Worm (Caenorhabditis elegans) whole organism, late embryonic: Measurements from ENCODE around the gene rrp-8.
A peak's percentile ranks its signal among the peaks of the same experiment; 100 is the strongest.

Experiments
- F13H6.1 ChIP-seq: sonication (generic microtip); optimal IDR thresholded peaks from 2 replicates; lab custom pipeline; 2016; ENCODE audit warnings: missing genetic modification characterization, missing compliant biosample characterization
- K09A11.1 ChIP-seq: sonication (generic microtip); optimal IDR thresholded peaks from 2 replicates; lab custom pipeline; 2017; ENCODE audit warnings: antibody characterized with exemption, mild to moderate bottlenecking, missing genetic modification characterization, missing compliant biosample characterization; ENCODE audit not compliant: insufficient read depth
- T23F11.4 ChIP-seq: fragments of 200-800 bp; sonication (Bioruptor generic); optimal IDR thresholded peaks from 2 replicates; lab custom pipeline; 2018; ENCODE audit warnings: mild to moderate bottlenecking, missing genetic modification characterization, missing compliant biosample characterization
- ahr-1 ChIP-seq: sonication (generic microtip); optimal IDR thresholded peaks from 2 replicates; lab custom pipeline; 2016; ENCODE audit warnings: missing genetic modification characterization, missing compliant biosample characterization
- ceh-18 ChIP-seq: sonication (generic microtip); optimal IDR thresholded peaks from 2 replicates; lab custom pipeline; 2016; ENCODE audit warnings: missing genetic modification characterization, missing compliant biosample characterization
- ceh-30 ChIP-seq: fragments of 150-350 bp; optimal IDR thresholded peaks from 2 replicates; lab custom pipeline; 2014; ENCODE audit warnings: missing biosample characterization, missing genetic modification characterization
- ceh-31 ChIP-seq: sonication (generic microtip); optimal IDR thresholded peaks from 2 replicates; lab custom pipeline; 2016; ENCODE audit warnings: missing genetic modification characterization, missing compliant biosample characterization
- ceh-34 ChIP-seq: sonication (generic microtip); optimal IDR thresholded peaks from 2 replicates; lab custom pipeline; 2016; ENCODE audit warnings: mild to moderate bottlenecking, missing genetic modification characterization, missing compliant biosample characterization
- ceh-45 ChIP-seq: fragments of 200-800 bp; sonication (Bioruptor generic); IDR thresholded peaks from 2 replicates; pipeline ENCODE4 v1.3.6; 2022; ENCODE audit warnings: missing genetic modification reagents, missing genetic modification characterization, missing compliant biosample characterization
- ceh-48 ChIP-seq: sonication (generic microtip); optimal IDR thresholded peaks from 2 replicates; lab custom pipeline; 2016; ENCODE audit warnings: missing genetic modification characterization, inconsistent platforms, missing compliant biosample characterization
- dve-1 ChIP-seq: sonication (generic microtip); optimal IDR thresholded peaks from 2 replicates; lab custom pipeline; 2017; ENCODE audit warnings: antibody characterized with exemption, mild to moderate bottlenecking, missing genetic modification characterization, missing compliant biosample characterization
- ets-4 ChIP-seq: sonication (generic microtip); optimal IDR thresholded peaks from 2 replicates; lab custom pipeline; 2016; ENCODE audit warnings: missing genetic modification characterization, missing compliant biosample characterization
- fax-1 ChIP-seq: sonication (generic microtip); optimal IDR thresholded peaks from 2 replicates; lab custom pipeline; 2016; ENCODE audit warnings: missing genotype, missing genetic modification characterization, missing compliant biosample characterization
- fkh-10 ChIP-seq: fragments of 150-350 bp; optimal IDR thresholded peaks from 2 replicates; lab custom pipeline; 2014; ENCODE audit warnings: missing biosample characterization, missing genetic modification reagents, missing genetic modification characterization
- fkh-6 ChIP-seq: sonication (generic microtip); optimal IDR thresholded peaks from 2 replicates; lab custom pipeline; 2016; ENCODE audit warnings: missing genetic modification characterization, missing compliant biosample characterization
- hlh-30 ChIP-seq: sonication (generic microtip); optimal IDR thresholded peaks from 2 replicates; lab custom pipeline; 2017; ENCODE audit warnings: antibody characterized with exemption, missing genetic modification characterization, missing compliant biosample characterization; ENCODE audit not compliant: insufficient read depth
- lim-6 ChIP-seq: sonication (generic microtip); optimal IDR thresholded peaks from 2 replicates; lab custom pipeline; 2016; ENCODE audit warnings: missing genetic modification characterization, missing compliant biosample characterization
- lin-11 ChIP-seq: fragments of 200-800 bp; sonication (Bioruptor generic); optimal IDR thresholded peaks from 2 replicates; lab custom pipeline; 2018; ENCODE audit warnings: mild to moderate bottlenecking, missing genetic modification characterization, missing compliant biosample characterization
- mec-3 ChIP-seq: sonication (generic microtip); optimal IDR thresholded peaks from 2 replicates; lab custom pipeline; 2016; ENCODE audit warnings: borderline replicate concordance, missing genetic modification characterization, missing compliant biosample characterization
- nfya-1 ChIP-seq: sonication (generic microtip); optimal IDR thresholded peaks from 2 replicates; lab custom pipeline; 2017; ENCODE audit warnings: missing genetic modification characterization, mild to moderate bottlenecking, missing compliant biosample characterization, antibody characterized with exemption, moderate library complexity
- nhr-11 ChIP-seq: fragments of 150-350 bp; optimal IDR thresholded peaks from 2 replicates; lab custom pipeline; 2014; ENCODE audit warnings: missing biosample characterization, missing genetic modification characterization
- odd-2 ChIP-seq: sonication (generic microtip); optimal IDR thresholded peaks from 2 replicates; lab custom pipeline; 2017; ENCODE audit warnings: antibody characterized with exemption, mild to moderate bottlenecking, missing genetic modification characterization, missing compliant biosample characterization
- pha-2 ChIP-seq: sonication (generic microtip); optimal IDR thresholded peaks from 2 replicates; lab custom pipeline; 2017; ENCODE audit warnings: mild to moderate bottlenecking, missing genetic modification characterization, missing compliant biosample characterization
- pha-4 ChIP-seq: fragments of 150-350 bp; optimal IDR thresholded peaks from 2 replicates; lab custom pipeline; 2018; ENCODE audit warnings: missing biosample characterization, missing genetic modification reagents, missing genetic modification characterization
- rnt-1 ChIP-seq: sonication (generic microtip); optimal IDR thresholded peaks from 2 replicates; lab custom pipeline; 2016; ENCODE audit warnings: missing genetic modification characterization, missing compliant biosample characterization
- sdc-2 ChIP-seq: sonication (generic microtip); optimal IDR thresholded peaks from 2 replicates; lab custom pipeline; 2016; ENCODE audit warnings: missing genotype, missing genetic modification characterization, missing compliant biosample characterization
- tbx-2 ChIP-seq: sonication (generic microtip); optimal IDR thresholded peaks from 2 replicates; lab custom pipeline; 2016; ENCODE audit warnings: missing genetic modification characterization, missing compliant biosample characterization
- ttx-3 ChIP-seq: sonication (generic microtip); optimal IDR thresholded peaks from 2 replicates; lab custom pipeline; 2016; ENCODE audit warnings: missing genetic modification reagents, missing genetic modification characterization, missing compliant biosample characterization
- unc-3 ChIP-seq, 2 experiments: fragments of 200-800 bp in 1 of 2; sonication (Bioruptor generic) in 1 of 2; sonication (generic microtip) in 1 of 2; conservative IDR thresholded peaks in 1 of 2; optimal IDR thresholded peaks in 1 of 2; 2 replicates each; pipeline versions ENCODE4 v1.3.6 to Lab custom; 2016 to 2022; ENCODE audit warnings: missing compliant biosample characterization in 2 of 2, missing genetic modification characterization in 2 of 2, missing genetic modification reagents in 1 of 2
- unc-42 ChIP-seq: sonication (generic microtip); optimal IDR thresholded peaks from 2 replicates; lab custom pipeline; 2016; ENCODE audit warnings: missing genotype, missing genetic modification characterization, missing compliant biosample characterization
- unc-55 ChIP-seq: sonication (generic microtip); optimal IDR thresholded peaks from 2 replicates; lab custom pipeline; 2017; ENCODE audit warnings: missing biosample characterization, missing genetic modification reagents, missing genetic modification characterization
- ztf-16 ChIP-seq: sonication (generic microtip); optimal IDR thresholded peaks from 2 replicates; lab custom pipeline; 2017; ENCODE audit warnings: missing genetic modification characterization, missing compliant biosample characterization

Gene rrp-8

DNA sequence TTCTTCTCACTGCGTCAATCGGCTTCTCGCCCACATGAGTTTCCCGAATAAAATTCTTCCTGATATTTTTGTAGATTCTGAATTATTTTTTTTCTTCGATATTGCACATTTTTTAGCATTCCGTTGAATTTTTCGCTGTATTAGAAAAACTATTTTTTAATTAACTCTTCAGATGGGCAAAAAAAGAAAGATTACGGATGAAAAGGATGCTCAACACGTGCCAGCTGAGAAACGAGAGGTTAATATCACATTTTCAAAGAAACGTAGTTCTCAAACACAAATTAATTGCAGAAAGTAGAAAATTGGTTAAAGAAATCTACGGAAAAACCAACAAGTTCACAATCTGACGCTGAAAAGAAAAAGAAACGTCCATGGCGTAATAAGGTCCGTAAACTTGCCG lies at the start of gene rrp-8:
Gene rrp-8 (plus strand): TSS at position 173 of the 400 bp plus-strand sequence.
- no peak for TF ChIP-seq K09A11.1 (tag; lab: Kevin White, UChicago)

DNA sequence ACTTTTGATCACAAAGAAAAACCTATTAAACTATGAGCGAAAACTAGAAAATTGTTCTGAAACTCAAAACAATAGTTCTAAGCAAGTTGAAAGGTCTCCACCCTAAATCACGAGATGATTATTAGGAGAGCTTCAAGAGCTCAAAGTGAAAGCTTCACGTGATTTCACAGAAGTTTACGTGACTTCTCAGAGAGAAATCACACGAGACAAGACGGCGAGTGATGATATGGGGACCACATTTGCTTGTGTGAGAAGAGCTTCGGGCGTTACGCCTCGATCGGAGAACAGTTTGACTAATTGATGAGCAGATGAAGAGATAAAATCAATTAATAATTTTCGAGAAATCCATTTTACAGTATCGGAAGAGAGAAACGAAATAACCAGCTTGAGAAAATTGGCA lies 31.4 kb upstream of the rrp-8 start:
- TF ChIP-seq hlh-30 (peak; percentile 28), tbx-2 (tag; lab: Kevin White, UChicago) (no peak), F13H6.1 (tag; lab: Kevin White, UChicago) (no peak), odd-2 (tag; lab: Kevin White, UChicago) (no peak), nhr-11 (tag; lab: Kevin White, UChicago) (no peak), ceh-18 (peak; percentile 16), fkh-6 (tag; lab: Kevin White, UChicago) (no peak), fkh-10 (GFP tag; lab: Kevin White, UChicago) (no peak), ceh-48 (no peak), ets-4 (no peak), unc-3 (GFP tag; conservative IDR thresholded peaks at IDR 0.05; lab: Robert Waterston, UW) (no peak), unc-3 (tag; optimal IDR thresholded peaks at IDR 0.05; lab: Kevin White, UChicago) (no peak), dve-1 (tag; lab: Kevin White, UChicago) (no peak), unc-55 (GFP tag; lab: Kevin White, UChicago) (peak; percentile 11), mec-3 (tag; lab: Kevin White, UChicago) (no peak), pha-2 (no peak), ceh-34 (no peak), ceh-45 (GFP tag; lab: Robert Waterston, UW) (no peak), ztf-16 (no peak)

DNA sequence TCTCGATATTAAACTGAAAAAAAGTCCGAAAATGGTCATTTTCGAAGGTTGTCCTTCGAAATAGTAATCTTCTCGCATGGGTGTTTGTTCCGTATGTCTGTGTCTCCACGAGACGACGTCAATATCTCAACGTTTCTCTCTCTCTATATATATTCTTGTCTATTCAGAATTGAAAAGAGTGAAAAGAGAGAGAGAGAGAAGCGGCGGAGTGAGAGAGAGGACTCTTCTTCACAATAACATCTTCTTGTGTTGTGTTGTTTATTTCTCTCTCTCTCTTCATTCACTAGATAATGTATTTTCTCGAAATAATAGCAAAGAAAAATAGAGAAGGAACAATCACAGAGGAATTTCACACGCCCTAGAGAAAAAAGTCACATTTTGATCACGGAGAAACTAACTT lies 29.9 kb upstream of the rrp-8 start:
- TF ChIP-seq lin-11 (tag; lab: Kevin White, UChicago): no peak
- peak; percentile 73 for TF ChIP-seq unc-55 (GFP tag; lab: Kevin White, UChicago)
- TF ChIP-seq tbx-2 (tag; lab: Kevin White, UChicago): peak; percentile 18
- TF ChIP-seq odd-2 (tag; lab: Kevin White, UChicago): no peak
- no peak for TF ChIP-seq fkh-10 (GFP tag; lab: Kevin White, UChicago)
- TF ChIP-seq unc-42 (tag; lab: Kevin White, UChicago): peak; percentile 53
- TF ChIP-seq nfya-1 (tag; lab: Kevin White, UChicago): peak; percentile 27
- TF ChIP-seq ceh-31: peak; percentile 60
- TF ChIP-seq ceh-18: peak; percentile 6

DNA sequence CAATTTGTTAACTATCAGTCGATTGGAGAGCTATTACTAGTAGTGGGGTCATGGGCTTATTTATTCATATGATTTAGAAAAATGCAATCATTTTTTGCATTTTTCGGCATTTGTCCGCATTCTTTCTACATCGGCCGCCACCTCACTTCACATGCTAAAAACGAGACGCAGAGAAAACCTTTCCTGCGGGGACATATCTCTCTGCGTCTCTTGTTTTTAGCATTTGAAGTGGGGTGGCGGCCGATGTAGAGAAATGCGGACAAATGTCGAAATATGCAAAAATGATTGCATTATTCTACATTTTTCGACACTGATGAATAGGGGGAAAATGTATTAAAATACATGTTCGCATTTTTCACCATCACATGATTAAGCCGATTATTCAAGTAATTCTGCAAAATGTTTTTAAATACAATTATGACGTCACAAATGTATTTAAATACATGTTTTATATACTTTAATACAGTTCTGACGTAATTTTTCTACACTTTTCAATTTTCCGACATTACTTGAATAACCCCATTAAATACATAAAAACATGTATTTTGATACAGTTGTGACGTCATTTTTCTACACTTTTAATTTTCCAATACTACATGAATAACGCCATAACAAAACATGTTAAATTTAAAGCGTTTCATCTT lies 24.1 kb upstream of the rrp-8 start:
- TF ChIP-seq ceh-30 (tag; lab: Kevin White, UChicago) (no peak), ceh-31 (peak; percentile 33)
- TF ChIP-seq, all 69 proteins: peak for 1

DNA sequence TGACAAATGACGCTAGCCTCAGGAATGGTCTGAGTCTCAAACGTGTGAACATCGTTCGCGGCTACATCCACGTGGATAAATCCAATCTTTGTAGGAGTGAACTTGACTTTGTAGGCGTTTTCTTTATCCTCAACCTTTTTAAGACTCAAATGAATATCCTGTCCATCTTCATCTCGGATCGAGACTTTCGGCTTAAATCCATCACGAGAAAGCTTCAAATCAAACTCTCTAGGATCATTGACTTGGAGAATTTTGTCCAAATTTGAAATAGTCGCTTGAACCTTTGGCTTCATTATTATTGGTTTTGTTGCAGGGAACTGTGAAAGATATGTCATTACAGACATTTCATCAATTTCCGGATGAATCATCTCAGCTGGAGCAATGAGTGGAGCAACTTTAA lies 22.4 kb upstream of the rrp-8 start:
- TF ChIP-seq hlh-30 (no peak), fkh-10 (GFP tag; lab: Kevin White, UChicago) (no peak), pha-2 (no peak), ceh-30 (tag; lab: Kevin White, UChicago) (no peak), fax-1 (tag; lab: Kevin White, UChicago) (no peak), sdc-2 (tag; lab: Kevin White, UChicago) (no peak), lim-6 (tag; lab: Kevin White, UChicago) (no peak), ttx-3 (tag; lab: Kevin White, UChicago) (no peak), F13H6.1 (tag; lab: Kevin White, UChicago) (no peak), pha-4 (tag; lab: Kevin White, UChicago) (no peak), rnt-1 (tag; lab: Kevin White, UChicago) (no peak), T23F11.4 (no peak), ahr-1 (tag; lab: Kevin White, UChicago) (no peak), dve-1 (tag; lab: Kevin White, UChicago) (no peak)
